Worm (Caenorhabditis elegans) whole organism, L3 larva: ENCODE data around the gene sec-22.

ENCODE experiments used
- R02D3.7 ChIP-seq: fragments of 150-350 bp; optimal IDR thresholded peaks from 2 replicates; lab custom pipeline; 2014; ENCODE audit warnings: missing biosample characterization, missing genetic modification characterization
- aly-2 ChIP-seq: fragments of 150-350 bp; optimal IDR thresholded peaks from 2 replicates; lab custom pipeline; 2014; ENCODE audit warnings: missing biosample characterization, missing genetic modification characterization
- ama-1 ChIP-seq: fragments of 150-350 bp; optimal IDR thresholded peaks from 2 replicates; lab custom pipeline; 2018
- ceh-16 ChIP-seq: sonication (generic microtip); optimal IDR thresholded peaks from 2 replicates; lab custom pipeline; 2017; ENCODE audit warnings: missing biosample characterization, missing genetic modification characterization
- ceh-28 ChIP-seq: fragments of 150-350 bp; optimal IDR thresholded peaks from 2 replicates; lab custom pipeline; 2014; ENCODE audit warnings: missing biosample characterization, missing genetic modification reagents, missing genetic modification characterization
- ceh-82 ChIP-seq: fragments of 150-350 bp; optimal IDR thresholded peaks from 2 replicates; lab custom pipeline; 2014; ENCODE audit warnings: missing biosample characterization, missing genetic modification characterization
- daf-12 ChIP-seq: fragments of 150-350 bp; optimal IDR thresholded peaks from 2 replicates; lab custom pipeline; 2014; ENCODE audit warnings: missing biosample characterization, missing genetic modification reagents, missing genetic modification characterization
- egl-27 ChIP-seq: sonication (generic microtip); optimal IDR thresholded peaks from 4 replicates; lab custom pipeline; 2017; ENCODE audit warnings: missing biosample characterization, missing genetic modification reagents, missing genetic modification characterization
- egl-5 ChIP-seq: fragments of 150-350 bp; optimal IDR thresholded peaks from 2 replicates; lab custom pipeline; 2017; ENCODE audit warnings: missing biosample characterization, missing genetic modification reagents, missing genetic modification characterization, inconsistent platforms
- elt-1 ChIP-seq: fragments of 150-350 bp; optimal IDR thresholded peaks from 2 replicates; lab custom pipeline; 2014; ENCODE audit warnings: missing biosample characterization, missing genetic modification characterization
- elt-2 ChIP-seq: sonication (generic microtip); optimal IDR thresholded peaks from 2 replicates; lab custom pipeline; 2016; ENCODE audit warnings: missing genetic modification reagents, mild to moderate bottlenecking, missing genetic modification characterization, missing compliant biosample characterization
- elt-3 ChIP-seq, 3 experiments: fragments of 150-350 bp in 1 of 3; sonication (generic microtip) in 2 of 3; optimal IDR thresholded peaks; 2 replicates in 2 of 3; 4 replicates in 1 of 3; lab custom pipeline; 2014 to 2017; ENCODE audit warnings: missing biosample characterization in 3 of 3, missing genetic modification characterization in 3 of 3
- fkh-10 ChIP-seq: sonication (generic microtip); optimal IDR thresholded peaks from 2 replicates; lab custom pipeline; 2017; ENCODE audit warnings: missing biosample characterization, missing genetic modification reagents, missing genetic modification characterization
- fkh-2 ChIP-seq: fragments of 150-350 bp; optimal IDR thresholded peaks from 2 replicates; lab custom pipeline; 2014; ENCODE audit warnings: missing biosample characterization, missing genetic modification reagents, missing genetic modification characterization
- fos-1 ChIP-seq: fragments of 150-350 bp; optimal IDR thresholded peaks from 2 replicates; lab custom pipeline; 2014; ENCODE audit warnings: missing biosample characterization, missing genetic modification characterization
- hmg-11 ChIP-seq: sonication (generic microtip); optimal IDR thresholded peaks from 2 replicates; lab custom pipeline; 2016; ENCODE audit warnings: missing genetic modification characterization, missing compliant biosample characterization
- jun-1 ChIP-seq: fragments of 150-350 bp; optimal IDR thresholded peaks from 2 replicates; lab custom pipeline; 2014; ENCODE audit warnings: missing biosample characterization, missing genetic modification reagents, missing genetic modification characterization
- lin-15B ChIP-seq: fragments of 150-350 bp; optimal IDR thresholded peaks from 2 replicates; lab custom pipeline; 2014; ENCODE audit warnings: missing biosample characterization, missing genetic modification characterization
- lin-39 ChIP-seq: fragments of 150-350 bp; optimal IDR thresholded peaks from 2 replicates; lab custom pipeline; 2018; ENCODE audit warnings: missing biosample characterization, missing genetic modification reagents, missing genetic modification characterization
- lsy-12 ChIP-seq: sonication (generic microtip); optimal IDR thresholded peaks from 2 replicates; lab custom pipeline; 2016; ENCODE audit warnings: mild to moderate bottlenecking, missing genetic modification characterization, missing compliant biosample characterization
- mdl-1 ChIP-seq: fragments of 150-350 bp; optimal IDR thresholded peaks from 2 replicates; lab custom pipeline; 2014; ENCODE audit warnings: missing biosample characterization, missing genetic modification characterization
- mml-1 ChIP-seq: fragments of 150-350 bp; sonication (generic microtip); optimal IDR thresholded peaks from 3 replicates; lab custom pipeline; 2014; ENCODE audit warnings: missing biosample characterization, missing genetic modification characterization
- nfya-1 ChIP-seq: sonication (generic microtip); optimal IDR thresholded peaks from 2 replicates; lab custom pipeline; 2017; ENCODE audit warnings: missing genetic modification characterization, mild to moderate bottlenecking, missing compliant biosample characterization, antibody characterized with exemption, moderate library complexity; ENCODE audit not compliant: insufficient read depth
- nhr-11 ChIP-seq: fragments of 150-350 bp; optimal IDR thresholded peaks from 2 replicates; lab custom pipeline; 2014; ENCODE audit warnings: missing biosample characterization, missing genetic modification characterization
- nhr-12 ChIP-seq: fragments of 150-350 bp; optimal IDR thresholded peaks from 2 replicates; lab custom pipeline; 2014; ENCODE audit warnings: missing biosample characterization, missing genetic modification characterization
- nhr-237 ChIP-seq: fragments of 150-350 bp; optimal IDR thresholded peaks from 2 replicates; lab custom pipeline; 2014; ENCODE audit warnings: missing biosample characterization, missing genetic modification characterization
- nhr-25 ChIP-seq: sonication (generic microtip); optimal IDR thresholded peaks from 2 replicates; lab custom pipeline; 2017; ENCODE audit warnings: missing biosample characterization, missing genetic modification characterization
- nhr-28 ChIP-seq: fragments of 150-350 bp; optimal IDR thresholded peaks from 2 replicates; lab custom pipeline; 2014; ENCODE audit warnings: missing biosample characterization, missing genetic modification characterization
- nhr-43 ChIP-seq: sonication (generic microtip); optimal IDR thresholded peaks from 2 replicates; lab custom pipeline; 2016; ENCODE audit warnings: mild to moderate bottlenecking, missing genetic modification characterization, missing compliant biosample characterization; ENCODE audit not compliant: poor library complexity, severe bottlenecking
- nhr-67 ChIP-seq: fragments of 150-350 bp; optimal IDR thresholded peaks from 2 replicates; lab custom pipeline; 2014; ENCODE audit warnings: missing biosample characterization, missing genetic modification characterization
- nhr-77 ChIP-seq: fragments of 150-350 bp; optimal IDR thresholded peaks from 2 replicates; lab custom pipeline; 2014; ENCODE audit warnings: missing biosample characterization, missing genetic modification characterization
- pha-4 ChIP-seq: fragments of 150-350 bp; optimal IDR thresholded peaks from 2 replicates; lab custom pipeline; 2014; ENCODE audit warnings: missing biosample characterization, missing genetic modification reagents, missing genetic modification characterization
- pqm-1 ChIP-seq: fragments of 150-350 bp; optimal IDR thresholded peaks from 2 replicates; lab custom pipeline; 2017; ENCODE audit warnings: missing biosample characterization, missing genetic modification characterization, inconsistent platforms
- skn-1 ChIP-seq: fragments of 150-350 bp; optimal IDR thresholded peaks from 2 replicates; lab custom pipeline; 2014; ENCODE audit warnings: missing biosample characterization, missing genetic modification characterization
- snpc-4 ChIP-seq: fragments of 150-350 bp; optimal IDR thresholded peaks from 2 replicates; lab custom pipeline; 2014; ENCODE audit warnings: missing biosample characterization, missing genetic modification characterization
- tbx-2 ChIP-seq: sonication (generic microtip); optimal IDR thresholded peaks from 2 replicates; lab custom pipeline; 2016; ENCODE audit warnings: mild to moderate bottlenecking, missing genetic modification characterization, missing compliant biosample characterization
- unc-39 ChIP-seq: sonication (generic microtip); optimal IDR thresholded peaks from 4 replicates; lab custom pipeline; 2017; ENCODE audit warnings: missing biosample characterization, missing genetic modification characterization
- unc-62 ChIP-seq: fragments of 150-350 bp; sonication (generic microtip); optimal IDR thresholded peaks from 4 replicates; lab custom pipeline; 2014; ENCODE audit warnings: missing biosample characterization, missing genetic modification reagents, missing genetic modification characterization
- zag-1 ChIP-seq: fragments of 150-350 bp; optimal IDR thresholded peaks from 2 replicates; lab custom pipeline; 2014; ENCODE audit warnings: missing biosample characterization, missing genetic modification characterization
- ztf-11 ChIP-seq: fragments of 150-350 bp; optimal IDR thresholded peaks from 2 replicates; lab custom pipeline; 2014; ENCODE audit warnings: missing biosample characterization, missing genetic modification characterization
- ztf-4 ChIP-seq: fragments of 150-350 bp; optimal IDR thresholded peaks from 2 replicates; lab custom pipeline; 2014; ENCODE audit warnings: missing biosample characterization, missing genetic modification characterization

sec-22 gene

DNA sequence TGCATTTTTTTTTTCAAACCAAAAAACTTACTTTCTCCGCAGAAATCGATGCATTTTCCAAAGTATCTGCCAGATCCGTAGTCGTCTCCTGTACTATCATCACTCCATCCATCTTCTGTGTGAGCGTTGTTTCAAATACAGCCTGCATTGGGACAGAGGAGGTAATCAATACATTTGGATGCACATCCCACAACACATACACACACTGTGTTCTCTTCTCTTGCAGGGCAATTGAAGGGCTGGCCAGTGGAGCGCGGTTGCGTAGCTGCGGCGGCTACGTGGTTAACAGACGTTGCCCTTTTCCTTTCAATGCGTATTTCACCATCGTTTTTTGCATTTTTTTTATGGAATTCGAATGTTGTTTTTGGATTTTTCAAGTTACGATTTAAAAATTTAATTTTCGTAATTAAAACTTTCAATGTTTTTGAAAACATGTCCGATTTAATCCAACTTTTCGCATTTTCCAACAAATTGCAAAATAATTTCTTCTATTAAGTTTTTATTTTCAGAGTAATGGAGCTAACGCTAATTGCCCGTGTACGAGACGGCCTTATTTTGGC lies at the start of gene sec-22, which contains the start of gene stau-1:
Gene sec-22, plus strand, starts transcription at position 510 of the 560 bp plus-strand sequence.
Gene stau-1, minus strand, starts transcription at position 248 of the 560 bp plus-strand sequence.
- TF ChIP-seq nhr-43 (tag; lab: Kevin White, UChicago) (no peak), nfya-1 (peak; percentile 66), daf-12 (tag; lab: Kevin White, UChicago) (no peak), nhr-237 (tag; lab: Kevin White, UChicago) (no peak), lin-15B (peak; percentile 58), snpc-4 (tag; lab: Kevin White, UChicago) (peak; percentile 51), ztf-11 (tag; lab: Kevin White, UChicago) (no peak), egl-5 (tag; lab: Kevin White, UChicago) (no peak), elt-2 (tag; lab: Kevin White, UChicago) (peak; percentile 20), nhr-77 (tag; lab: Kevin White, UChicago) (no peak), ceh-28 (tag; lab: Kevin White, UChicago) (peak; percentile 53), nhr-11 (tag; lab: Kevin White, UChicago) (no peak), pha-4 (tag; lab: Kevin White, UChicago) (peak; percentile 50), lin-39 (tag; lab: Kevin White, UChicago) (peak; percentile 60), hmg-11 (tag; lab: Kevin White, UChicago) (peak; percentile 64), unc-39 (tag; lab: Kevin White, UChicago) (no peak), fkh-2 (tag; lab: Kevin White, UChicago) (no peak)
- TF ChIP-seq, all 47 proteins: peak for 8

DNA sequence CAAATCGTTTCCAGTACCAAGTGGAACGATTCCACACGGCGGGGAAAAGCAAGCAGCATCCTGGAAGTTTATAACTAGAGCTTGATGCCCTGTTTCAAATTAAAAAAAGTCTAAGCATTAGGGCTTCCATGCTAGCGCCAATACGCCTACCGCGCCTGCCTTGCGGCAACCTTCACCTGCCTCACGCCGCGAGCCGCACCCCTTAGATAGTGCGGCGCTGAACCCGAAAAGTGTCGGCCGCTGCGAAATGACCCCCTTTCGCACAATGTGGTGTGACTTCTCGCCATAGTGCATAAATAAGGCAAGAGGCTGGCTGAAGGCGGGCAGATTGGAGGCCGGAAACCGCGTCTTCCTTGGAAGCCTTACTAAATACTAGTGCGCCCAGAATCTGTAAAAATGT lies 48.9 kb upstream of the sec-22 start:
- TF ChIP-seq snpc-4 (tag; lab: Kevin White, UChicago): peak; percentile 74
- no peak for TF ChIP-seq nhr-237 (tag; lab: Kevin White, UChicago)
- no peak for TF ChIP-seq pqm-1 (tag; lab: Kevin White, UChicago)

DNA sequence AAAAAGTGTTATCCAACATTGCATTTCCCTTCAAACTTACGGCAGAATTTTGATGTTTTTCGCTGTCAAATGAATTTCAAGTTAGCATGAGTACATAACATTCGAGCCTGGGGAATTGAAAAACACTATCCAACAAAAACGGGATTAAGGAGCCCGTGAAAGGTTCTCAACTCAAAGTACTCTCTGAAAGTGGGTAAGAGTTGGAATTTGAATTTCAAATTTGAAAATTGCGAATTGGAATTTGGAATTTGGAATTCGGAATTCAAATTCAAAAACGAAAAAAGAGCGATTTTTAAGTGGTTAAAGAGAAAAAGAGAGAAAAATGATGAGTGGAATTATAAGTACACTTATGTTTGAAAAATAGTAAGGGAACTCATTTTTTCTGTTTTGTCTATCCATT lies 44.1 kb upstream of the sec-22 start, which contains the start of the genes C09E10.3 and dgk-1:
Gene C09E10.3, minus strand, starts transcription at position 101 of the 400 bp plus-strand sequence.
Gene dgk-1, minus strand, starts transcription at position 183 of the 400 bp plus-strand sequence.
- TF ChIP-seq nhr-77 (tag; lab: Kevin White, UChicago) (no peak), nhr-12 (tag; lab: Kevin White, UChicago) (no peak), fos-1 (tag; lab: Kevin White, UChicago) (no peak), egl-5 (tag; lab: Kevin White, UChicago) (no peak), nhr-43 (tag; lab: Kevin White, UChicago) (no peak), jun-1 (tag; lab: Kevin White, UChicago) (no peak), aly-2 (no peak), nhr-67 (no peak), mdl-1 (tag; lab: Kevin White, UChicago) (no peak), hmg-11 (tag; lab: Kevin White, UChicago) (no peak), ztf-11 (tag; lab: Kevin White, UChicago) (no peak), elt-1 (tag; lab: Kevin White, UChicago) (no peak), nhr-11 (tag; lab: Kevin White, UChicago) (no peak), unc-39 (tag; lab: Kevin White, UChicago) (no peak), R02D3.7 (tag; lab: Kevin White, UChicago) (no peak)

DNA sequence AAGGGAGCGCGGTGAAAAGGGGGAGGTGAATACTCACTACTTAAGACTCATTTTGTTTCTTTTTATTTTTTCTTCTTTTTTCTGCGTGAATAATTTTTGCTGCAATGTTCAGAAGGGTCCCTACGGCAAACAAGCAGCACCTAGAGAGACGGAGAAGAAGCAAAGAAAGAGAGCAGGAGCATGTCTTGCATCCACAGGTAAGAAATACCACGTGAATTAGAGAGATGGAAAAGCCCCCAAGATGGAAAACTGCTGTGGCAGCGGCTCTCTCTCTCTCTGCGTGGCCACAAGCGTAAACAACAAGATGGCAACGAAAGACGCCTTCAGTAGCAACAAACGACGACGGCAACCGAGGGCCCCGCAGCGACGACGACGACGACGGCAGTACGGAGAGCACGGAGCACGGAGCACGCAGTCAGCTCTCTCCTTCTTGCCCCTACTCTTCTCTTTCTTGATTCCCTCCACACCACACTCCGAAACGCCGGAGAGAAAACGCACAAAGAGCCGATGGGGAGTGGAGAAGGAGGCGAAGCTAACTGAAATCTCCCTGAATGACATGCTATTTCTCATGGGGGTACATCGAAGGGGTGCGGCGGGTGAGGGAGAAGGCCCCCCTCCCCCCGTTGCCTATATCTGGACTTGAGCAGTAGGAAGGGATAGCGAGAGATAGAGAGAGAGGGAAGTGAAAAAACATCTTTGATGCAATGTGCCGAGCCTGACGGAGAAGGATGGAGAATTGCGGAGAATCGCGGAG lies 42.5 kb upstream of the sec-22 start:
- TF ChIP-seq jun-1 (tag; lab: Kevin White, UChicago): no peak
- TF ChIP-seq ama-1 (lab: Kevin White, UChicago): no peak
- peak; percentile 15 for TF ChIP-seq lin-39 (tag; lab: Kevin White, UChicago)
- peak; percentile 57 for TF ChIP-seq hmg-11 (tag; lab: Kevin White, UChicago)
- no peak for TF ChIP-seq skn-1 (tag; lab: Kevin White, UChicago)
- no peak for TF ChIP-seq ztf-11 (tag; lab: Kevin White, UChicago)
- TF ChIP-seq unc-62 (GFP tag; lab: Kevin White, UChicago): no peak
- TF ChIP-seq nhr-28 (tag; lab: Kevin White, UChicago): no peak
- peak; percentile 62 for TF ChIP-seq nfya-1
- no peak for TF ChIP-seq fos-1 (tag; lab: Kevin White, UChicago)
- no peak for TF ChIP-seq elt-2 (tag; lab: Kevin White, UChicago)
- TF ChIP-seq mdl-1 (tag; lab: Kevin White, UChicago): peak; percentile 49
- TF ChIP-seq tbx-2 (tag; lab: Kevin White, UChicago): peak; percentile 51
- no peak for TF ChIP-seq fkh-2 (tag; lab: Kevin White, UChicago)
- TF ChIP-seq zag-1: peak; percentile 3
- TF ChIP-seq lsy-12: no peak
- no peak for TF ChIP-seq egl-27 (tag; lab: Kevin White, UChicago)
- no peak for TF ChIP-seq elt-3 (tag; optimal IDR thresholded peaks at IDR 0.05; lab: Kevin White, UChicago)
- peak; percentile 60 for TF ChIP-seq fkh-10 (GFP tag; lab: Kevin White, UChicago)
- no peak for TF ChIP-seq ceh-82
- no peak for TF ChIP-seq ztf-4 (tag; lab: Kevin White, UChicago)
- peak; percentile 55 for TF ChIP-seq snpc-4 (tag; lab: Kevin White, UChicago)
- no peak for TF ChIP-seq nhr-43 (tag; lab: Kevin White, UChicago)
- TF ChIP-seq elt-1 (tag; lab: Kevin White, UChicago): peak; percentile 27
- TF ChIP-seq mml-1 (tag; lab: Kevin White, UChicago): no peak
- no peak for TF ChIP-seq lin-15B
- no peak for TF ChIP-seq egl-5 (tag; lab: Kevin White, UChicago)
- no peak for TF ChIP-seq nhr-25 (tag; lab: Kevin White, UChicago)
- no peak for TF ChIP-seq ceh-16
